Worm (Caenorhabditis elegans) whole organism, late embryonic: ENCODE data around the gene dpm-1.

Experiments used
- C38D4.7 ChIP-seq: fragments of 200-800 bp; sonication (Bioruptor generic); optimal IDR thresholded peaks from 2 replicates; lab custom pipeline; 2018; ENCODE audit warnings: mild to moderate bottlenecking, missing genetic modification characterization, moderate library complexity, missing compliant biosample characterization
- K02D7.2 ChIP-seq: sonication (generic microtip); optimal IDR thresholded peaks from 2 replicates; lab custom pipeline; 2017; ENCODE audit warnings: mild to moderate bottlenecking, missing genetic modification characterization, missing compliant biosample characterization
- Y22D7AL.16 ChIP-seq: sonication (generic microtip); optimal IDR thresholded peaks from 2 replicates; lab custom pipeline; 2016; ENCODE audit warnings: missing genetic modification characterization, missing compliant biosample characterization
- ceh-14 ChIP-seq: sonication (generic microtip); optimal IDR thresholded peaks from 2 replicates; lab custom pipeline; 2016; ENCODE audit warnings: missing genotype, missing genetic modification characterization, missing compliant biosample characterization
- ceh-18 ChIP-seq: sonication (generic microtip); optimal IDR thresholded peaks from 2 replicates; lab custom pipeline; 2016; ENCODE audit warnings: missing genetic modification characterization, missing compliant biosample characterization
- ceh-2 ChIP-seq: sonication (generic microtip); optimal IDR thresholded peaks from 2 replicates; lab custom pipeline; 2016; ENCODE audit warnings: missing genotype, missing genetic modification characterization, missing compliant biosample characterization
- ceh-24 ChIP-seq: sonication (generic microtip); optimal IDR thresholded peaks from 2 replicates; lab custom pipeline; 2016; ENCODE audit warnings: mild to moderate bottlenecking, missing genetic modification characterization, missing compliant biosample characterization
- ceh-34 ChIP-seq: sonication (generic microtip); optimal IDR thresholded peaks from 2 replicates; lab custom pipeline; 2016; ENCODE audit warnings: mild to moderate bottlenecking, missing genetic modification characterization, missing compliant biosample characterization
- ceh-9 ChIP-seq: sonication (generic microtip); optimal IDR thresholded peaks from 2 replicates; lab custom pipeline; 2016; ENCODE audit warnings: mild to moderate bottlenecking, missing genetic modification characterization, inconsistent platforms, missing compliant biosample characterization
- dmd-4 ChIP-seq: sonication (generic microtip); optimal IDR thresholded peaks from 2 replicates; lab custom pipeline; 2016; ENCODE audit warnings: borderline replicate concordance, missing genetic modification characterization, missing compliant biosample characterization
- dve-1 ChIP-seq: sonication (generic microtip); optimal IDR thresholded peaks from 2 replicates; lab custom pipeline; 2017; ENCODE audit warnings: antibody characterized with exemption, mild to moderate bottlenecking, missing genetic modification characterization, missing compliant biosample characterization
- elt-2 ChIP-seq: sonication (generic microtip); optimal IDR thresholded peaks from 2 replicates; lab custom pipeline; 2016; ENCODE audit warnings: missing genetic modification reagents, missing genetic modification characterization, missing compliant biosample characterization
- eyg-1 ChIP-seq: sonication (generic microtip); optimal IDR thresholded peaks from 2 replicates; lab custom pipeline; 2016; ENCODE audit warnings: missing genotype, missing genetic modification characterization, missing compliant biosample characterization
- fkh-10 ChIP-seq: fragments of 150-350 bp; optimal IDR thresholded peaks from 2 replicates; lab custom pipeline; 2014; ENCODE audit warnings: missing biosample characterization, missing genetic modification reagents, missing genetic modification characterization
- hlh-30 ChIP-seq: sonication (generic microtip); optimal IDR thresholded peaks from 2 replicates; lab custom pipeline; 2017; ENCODE audit warnings: antibody characterized with exemption, missing genetic modification characterization, missing compliant biosample characterization; ENCODE audit not compliant: insufficient read depth
- lim-6 ChIP-seq: sonication (generic microtip); optimal IDR thresholded peaks from 2 replicates; lab custom pipeline; 2016; ENCODE audit warnings: missing genetic modification characterization, missing compliant biosample characterization
- nfya-1 ChIP-seq: sonication (generic microtip); optimal IDR thresholded peaks from 2 replicates; lab custom pipeline; 2017; ENCODE audit warnings: missing genetic modification characterization, mild to moderate bottlenecking, missing compliant biosample characterization, antibody characterized with exemption, moderate library complexity
- odd-2 ChIP-seq: sonication (generic microtip); optimal IDR thresholded peaks from 2 replicates; lab custom pipeline; 2017; ENCODE audit warnings: antibody characterized with exemption, mild to moderate bottlenecking, missing genetic modification characterization, missing compliant biosample characterization
- pros-1 ChIP-seq: fragments of 150-350 bp; optimal IDR thresholded peaks from 2 replicates; lab custom pipeline; 2014; ENCODE audit warnings: missing biosample characterization, missing genetic modification reagents, missing genetic modification characterization
- rnt-1 ChIP-seq: sonication (generic microtip); optimal IDR thresholded peaks from 2 replicates; lab custom pipeline; 2016; ENCODE audit warnings: missing genetic modification characterization, missing compliant biosample characterization
- sox-2 ChIP-seq: fragments of 200-800 bp; sonication (Bioruptor generic); IDR thresholded peaks from 2 replicates; pipeline ENCODE4 v1.3.6; 2022; ENCODE audit warnings: missing genetic modification reagents, missing genetic modification characterization, missing compliant biosample characterization
- syd-9 ChIP-seq: sonication (generic microtip); optimal IDR thresholded peaks from 2 replicates; lab custom pipeline; 2016; ENCODE audit warnings: mild to moderate bottlenecking, missing genetic modification characterization, moderate library complexity, missing compliant biosample characterization
- tbx-2 ChIP-seq: sonication (generic microtip); optimal IDR thresholded peaks from 2 replicates; lab custom pipeline; 2016; ENCODE audit warnings: missing genetic modification characterization, missing compliant biosample characterization
- unc-3 ChIP-seq, 2 experiments: fragments of 200-800 bp in 1 of 2; sonication (Bioruptor generic) in 1 of 2; sonication (generic microtip) in 1 of 2; conservative IDR thresholded peaks in 1 of 2; optimal IDR thresholded peaks in 1 of 2; 2 replicates each; pipeline versions ENCODE4 v1.3.6 to Lab custom; 2016 to 2022; ENCODE audit warnings: missing compliant biosample characterization in 2 of 2, missing genetic modification characterization in 2 of 2, missing genetic modification reagents in 1 of 2
- unc-42 ChIP-seq: sonication (generic microtip); optimal IDR thresholded peaks from 2 replicates; lab custom pipeline; 2016; ENCODE audit warnings: missing genotype, missing genetic modification characterization, missing compliant biosample characterization
- unc-86 ChIP-seq: sonication (generic microtip); optimal IDR thresholded peaks from 2 replicates; lab custom pipeline; 2016; ENCODE audit warnings: missing genetic modification characterization, missing compliant biosample characterization
- zip-5 ChIP-seq: sonication (generic microtip); optimal IDR thresholded peaks from 2 replicates; lab custom pipeline; 2016; ENCODE audit warnings: missing genetic modification characterization, missing compliant biosample characterization

The dpm-1 gene

DNA sequence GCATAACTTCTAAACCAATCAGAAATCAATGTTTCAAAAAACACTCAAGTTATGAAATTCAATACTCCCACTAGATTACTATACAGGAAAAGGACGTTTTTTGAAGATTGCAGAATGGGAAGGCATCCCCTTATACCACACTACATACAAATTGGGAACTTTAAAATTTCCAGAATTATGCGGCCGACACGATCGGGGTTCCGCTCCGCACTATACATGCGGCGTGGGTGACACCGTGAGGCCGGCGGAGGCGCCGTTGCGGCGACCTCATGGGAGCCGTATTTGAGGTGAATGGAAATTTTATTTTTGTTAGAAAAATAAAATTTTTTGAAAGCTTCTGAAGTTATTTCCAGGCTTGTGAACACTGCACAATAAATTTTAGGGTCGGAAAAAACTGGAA lies 22.8 kb downstream of the dpm-1 start:
- TF ChIP-seq unc-3 (GFP tag; conservative IDR thresholded peaks at IDR 0.05; lab: Robert Waterston, UW), result no peak
- TF ChIP-seq unc-3 (tag; optimal IDR thresholded peaks at IDR 0.05; lab: Kevin White, UChicago), result no peak
- no peak for TF ChIP-seq nfya-1 (tag; lab: Kevin White, UChicago)

DNA sequence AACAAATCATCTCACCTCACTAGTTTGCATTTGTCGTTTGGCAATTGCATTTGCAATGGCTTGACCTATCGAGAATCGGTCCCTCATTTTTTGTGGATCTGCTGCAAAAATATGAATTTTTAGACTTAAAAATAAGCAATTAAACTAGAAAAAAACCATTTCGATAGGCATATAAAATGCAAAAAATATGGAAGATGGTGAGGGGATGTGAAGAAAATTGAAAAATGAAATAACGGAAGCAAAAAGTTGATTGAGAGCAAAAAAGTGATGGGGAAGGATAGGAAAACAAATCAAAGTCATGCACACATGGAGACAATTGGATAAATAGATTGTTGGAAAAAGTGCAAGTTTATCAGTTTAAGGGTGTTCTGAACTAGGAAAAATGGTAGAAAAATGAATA lies 35.6 kb downstream of the dpm-1 start, which contains the start of gene npr-37:
Gene npr-37, minus strand, starts transcription at position 101 of the 400 bp plus-strand sequence.
- TF ChIP-seq ceh-24 (tag; lab: Kevin White, UChicago) (no peak), C38D4.7 (GFP tag; lab: Kevin White, UChicago) (no peak), unc-86 (tag; lab: Kevin White, UChicago) (no peak), sox-2 (GFP tag; lab: Robert Waterston, UW) (no peak), dmd-4 (no peak), syd-9 (no peak), elt-2 (tag; lab: Kevin White, UChicago) (no peak), odd-2 (tag; lab: Kevin White, UChicago) (no peak), ceh-14 (tag; lab: Kevin White, UChicago) (no peak), ceh-9 (tag; lab: Kevin White, UChicago) (no peak), hlh-30 (tag; lab: Kevin White, UChicago) (no peak), eyg-1 (tag; lab: Kevin White, UChicago) (no peak), ceh-18 (tag; lab: Kevin White, UChicago) (no peak)

DNA sequence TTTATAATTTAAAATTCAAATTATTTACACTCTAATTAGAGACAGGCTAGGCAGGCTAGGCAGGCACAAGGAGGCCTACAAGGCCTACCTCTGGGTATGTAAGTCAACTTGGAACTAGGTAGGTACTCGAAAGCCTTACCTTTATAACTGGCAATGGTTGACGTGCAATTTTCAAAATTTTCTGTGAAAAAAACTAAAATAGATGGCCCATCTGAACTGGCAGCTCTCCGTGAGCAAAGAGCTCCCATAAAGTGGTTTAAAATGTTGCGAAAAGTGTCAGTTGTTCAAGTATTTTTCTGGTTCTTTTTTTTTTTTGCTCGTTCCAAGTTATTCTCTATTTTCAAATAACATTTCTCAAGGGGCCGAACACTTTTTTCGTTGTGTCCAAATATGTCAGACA lies 38.5 kb downstream of the dpm-1 start:
- no peak for TF ChIP-seq tbx-2 (tag; lab: Kevin White, UChicago)
- no peak for TF ChIP-seq unc-42 (tag; lab: Kevin White, UChicago)
- no peak for TF ChIP-seq syd-9
- TF ChIP-seq Y22D7AL.16 (tag; lab: Kevin White, UChicago), result no peak
- TF ChIP-seq, all 69 proteins: peak for 0

DNA sequence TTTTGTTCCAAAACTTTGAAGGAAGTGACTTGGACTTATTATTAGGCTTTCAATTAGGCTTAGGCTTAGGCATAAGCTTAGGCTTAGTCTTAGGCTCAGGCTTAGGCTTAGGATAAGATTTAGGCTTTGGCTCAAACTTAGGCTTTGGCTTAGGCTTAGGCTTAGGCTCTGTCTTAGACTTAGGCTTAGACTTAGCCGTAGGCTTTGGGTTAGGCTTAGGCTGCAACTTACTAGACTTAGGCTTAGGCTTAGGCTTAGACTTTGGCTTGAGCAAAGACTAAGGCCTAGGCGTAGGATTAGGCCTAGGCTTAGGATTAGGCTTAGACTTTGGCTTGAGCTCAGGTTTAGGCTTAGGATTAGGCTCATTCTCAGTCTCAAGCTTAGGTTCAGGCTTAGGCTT lies 39.3 kb downstream of the dpm-1 start:
- TF ChIP-seq lim-6 (tag; lab: Kevin White, UChicago) (no peak), dmd-4 (no peak), ceh-34 (no peak), dve-1 (tag; lab: Kevin White, UChicago) (peak; percentile 79), K02D7.2 (no peak)

DNA sequence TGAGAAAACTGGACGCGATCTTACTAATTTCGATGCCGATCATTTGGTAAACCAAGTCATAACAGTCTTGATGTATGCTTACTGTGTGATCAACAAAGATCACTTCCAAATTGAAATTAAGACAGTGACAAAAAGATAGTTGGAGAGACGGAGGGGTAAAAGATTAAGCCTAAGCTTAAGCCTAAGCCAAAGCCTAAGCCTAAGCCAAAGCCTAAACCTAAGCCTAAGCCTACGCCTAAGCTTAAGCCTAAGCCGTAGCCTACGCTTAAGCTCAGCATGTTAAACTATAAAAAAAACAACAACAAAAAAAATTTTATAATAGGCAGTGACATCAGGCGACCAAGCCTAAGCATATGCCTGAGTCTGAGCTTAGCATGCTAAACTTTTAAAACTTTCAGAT lies 51.7 kb downstream of the dpm-1 start:
- no peak for TF ChIP-seq pros-1 (tag; lab: Kevin White, UChicago)
- TF ChIP-seq ceh-2, result no peak
- no peak for TF ChIP-seq K02D7.2
- no peak for TF ChIP-seq rnt-1 (tag; lab: Kevin White, UChicago)
- no peak for TF ChIP-seq fkh-10 (GFP tag; lab: Kevin White, UChicago)
- TF ChIP-seq zip-5, result no peak
- TF ChIP-seq dve-1 (tag; lab: Kevin White, UChicago), result peak; percentile 30
